Fruit fly (Drosophila melanogaster) whole organism, adult: Measurements from ENCODE around the gene raskol.

Source experiments
- CG11617 ChIP-seq: fragments of 200-800 bp; sonication (Bioruptor generic); optimal IDR thresholded peaks from 2 replicates; lab custom pipeline; 2017; ENCODE audit warnings: mild to moderate bottlenecking, missing biosample characterization, missing genetic modification reagents, missing genetic modification characterization
- CG12768 ChIP-seq: fragments of 200-800 bp; sonication (Bioruptor generic); optimal IDR thresholded peaks from 2 replicates; lab custom pipeline; 2017; ENCODE audit warnings: missing biosample characterization, missing genetic modification characterization, mild to moderate bottlenecking, moderate library complexity, missing genetic modification reagents
- CG14711 ChIP-seq: fragments of 200-800 bp; sonication (Bioruptor generic); optimal IDR thresholded peaks from 2 replicates; lab custom pipeline; 2018; ENCODE audit warnings: missing biosample characterization, mild to moderate bottlenecking, missing genetic modification characterization, moderate library complexity
- CG1620 ChIP-seq: fragments of 200-800 bp; sonication (Bioruptor generic); optimal IDR thresholded peaks from 2 replicates; lab custom pipeline; 2016; ENCODE audit warnings: missing biosample characterization, missing genetic modification characterization
- CG33017 ChIP-seq: fragments of 200-800 bp; sonication (Bioruptor generic); optimal IDR thresholded peaks from 2 replicates; lab custom pipeline; 2018; ENCODE audit warnings: missing biosample characterization, mild to moderate bottlenecking, missing genetic modification characterization, moderate library complexity
- CG5204 ChIP-seq: fragments of 200-800 bp; sonication (Bioruptor generic); optimal IDR thresholded peaks from 2 replicates; lab custom pipeline; 2016; ENCODE audit warnings: missing biosample characterization, missing genetic modification characterization
- CG7045 ChIP-seq: fragments of 200-800 bp; sonication (Bioruptor generic); optimal IDR thresholded peaks from 2 replicates; lab custom pipeline; 2017; ENCODE audit warnings: missing biosample characterization, mild to moderate bottlenecking, missing genetic modification characterization
- CG7101 ChIP-seq: fragments of 200-800 bp; sonication (Bioruptor generic); optimal IDR thresholded peaks from 2 replicates; lab custom pipeline; 2018; ENCODE audit warnings: missing biosample characterization, mild to moderate bottlenecking, missing genetic modification characterization, moderate library complexity
- Clk ChIP-seq: fragments of 200-800 bp; sonication (Bioruptor generic); optimal IDR thresholded peaks from 2 replicates; lab custom pipeline; 2017; ENCODE audit warnings: missing biosample characterization, missing genetic modification characterization
- Crg-1 ChIP-seq: fragments of 200-800 bp; sonication (Bioruptor generic); optimal IDR thresholded peaks from 2 replicates; lab custom pipeline; 2016; ENCODE audit warnings: missing biosample characterization, missing genetic modification characterization
- Hr96 ChIP-seq: fragments of 200-800 bp; sonication (Bioruptor generic); optimal IDR thresholded peaks from 2 replicates; lab custom pipeline; 2016; ENCODE audit warnings: missing biosample characterization, missing genetic modification characterization
- Mnt ChIP-seq: fragments of 200-800 bp; sonication (Bioruptor generic); optimal IDR thresholded peaks from 2 replicates; lab custom pipeline; 2016; ENCODE audit warnings: missing biosample characterization, mild to moderate bottlenecking, missing genetic modification characterization
- bab1 ChIP-seq: fragments of 200-800 bp; sonication (Bioruptor generic); optimal IDR thresholded peaks from 3 replicates; lab custom pipeline; 2019; ENCODE audit warnings: missing biosample characterization, mild to moderate bottlenecking, missing genetic modification characterization, moderate library complexity
- cic ChIP-seq: fragments of 200-800 bp; sonication (Bioruptor generic); optimal IDR thresholded peaks from 2 replicates; lab custom pipeline; 2017; ENCODE audit warnings: missing biosample characterization, mild to moderate bottlenecking, missing genetic modification characterization, moderate library complexity
- cnc ChIP-seq, 2 experiments: fragments of >200 bp; optimal IDR thresholded peaks; 2 replicates each; lab custom pipeline; 2017
- kay ChIP-seq: fragments of 200-800 bp; sonication (Bioruptor generic); peaks from one replicate; lab custom pipeline; 2016; ENCODE audit warnings: missing biosample characterization, missing genetic modification characterization, borderline replicate concordance
- ovo ChIP-seq: fragments of 200-800 bp; sonication (Bioruptor generic); optimal IDR thresholded peaks from 2 replicates; lab custom pipeline; 2016; ENCODE audit warnings: missing biosample characterization, missing genetic modification characterization
- pad ChIP-seq: fragments of 200-800 bp; sonication (Bioruptor generic); optimal IDR thresholded peaks from 3 replicates; lab custom pipeline; 2017; ENCODE audit warnings: missing biosample characterization, missing genetic modification characterization, mild to moderate bottlenecking, moderate library complexity, missing genetic modification reagents
- tj ChIP-seq: fragments of 200-800 bp; sonication (Bioruptor generic); optimal IDR thresholded peaks from 3 replicates; lab custom pipeline; 2017; ENCODE audit warnings: missing biosample characterization, mild to moderate bottlenecking, missing genetic modification characterization, moderate library complexity
- toe ChIP-seq: fragments of 200-800 bp; sonication (Bioruptor generic); optimal IDR thresholded peaks from 2 replicates; lab custom pipeline; 2016; ENCODE audit warnings: missing biosample characterization, missing genetic modification characterization

The raskol gene

dm6 chrX:17724288-17724914, 14.5 kb downstream of the raskol start:
- TF ChIP-seq CG33017 (tag; lab: Kevin White, UChicago), result no peak
- no peak for TF ChIP-seq kay
- no peak for TF ChIP-seq Hr96 (GFP tag; lab: Kevin White, UChicago)
- TF ChIP-seq cic (GFP tag; lab: Kevin White, UChicago), result no peak
- TF ChIP-seq Crg-1, result no peak
- no peak for TF ChIP-seq CG7101 (tag; lab: Kevin White, UChicago)
- TF ChIP-seq CG11617 (GFP tag; lab: Kevin White, UChicago), result no peak
- no peak for TF ChIP-seq Clk (GFP tag; lab: Kevin White, UChicago)
- no peak for TF ChIP-seq bab1 (GFP tag; lab: Kevin White, UChicago)
- no peak for TF ChIP-seq CG12768 (GFP tag; lab: Kevin White, UChicago)
- TF ChIP-seq cnc (optimal IDR thresholded peaks at IDR 0.05; lab: Kevin White, UChicago), result no peak
- TF ChIP-seq CG14711 (tag; lab: Kevin White, UChicago), result no peak
- TF ChIP-seq pad (GFP tag; lab: Kevin White, UChicago), result no peak
- no peak for TF ChIP-seq ovo
- TF ChIP-seq tj (GFP tag; lab: Kevin White, UChicago), result no peak
- no peak for TF ChIP-seq toe
- TF ChIP-seq CG7045, result no peak
- no peak for TF ChIP-seq CG5204 (GFP tag; lab: Kevin White, UChicago)
- no peak for TF ChIP-seq CG1620

dm6 chrX:17725937-17726489, 16.1 kb downstream of the raskol start:
- TF ChIP-seq cic (GFP tag; lab: Kevin White, UChicago), result no peak
- TF ChIP-seq ovo, result no peak
- TF ChIP-seq Clk (GFP tag; lab: Kevin White, UChicago), result no peak
- no peak for TF ChIP-seq toe
- no peak for TF ChIP-seq CG33017 (tag; lab: Kevin White, UChicago)
- TF ChIP-seq cnc (optimal IDR thresholded peaks at IDR 0.05; lab: Kevin White, UChicago), result no peak
- TF ChIP-seq CG1620, result no peak
- TF ChIP-seq CG11617 (GFP tag; lab: Kevin White, UChicago), result no peak
- no peak for TF ChIP-seq Mnt (GFP tag; lab: Kevin White, UChicago)
- TF ChIP-seq CG7045, result no peak
- no peak for TF ChIP-seq CG12768 (GFP tag; lab: Kevin White, UChicago)
- TF ChIP-seq kay, result no peak
- TF ChIP-seq tj (GFP tag; lab: Kevin White, UChicago), result no peak
- TF ChIP-seq CG5204 (GFP tag; lab: Kevin White, UChicago), result no peak
- TF ChIP-seq Crg-1, result no peak

dm6 chrX:17726551-17727180, 16.7 kb downstream of the raskol start:
- TF ChIP-seq toe (no peak), CG5204 (GFP tag; lab: Kevin White, UChicago) (peak; percentile 6), CG12768 (GFP tag; lab: Kevin White, UChicago) (no peak), CG11617 (GFP tag; lab: Kevin White, UChicago) (peak; percentile 49), CG7045 (peak; percentile 27), Hr96 (GFP tag; lab: Kevin White, UChicago) (peak; percentile 58), CG7101 (tag; lab: Kevin White, UChicago) (peak; percentile 64), tj (GFP tag; lab: Kevin White, UChicago) (no peak), CG33017 (tag; lab: Kevin White, UChicago) (peak; percentile 52), Clk (GFP tag; lab: Kevin White, UChicago) (no peak), pad (GFP tag; lab: Kevin White, UChicago) (peak; percentile 13), ovo (no peak), Crg-1 (no peak), CG1620 (no peak), cnc (optimal IDR thresholded peaks at IDR 0.05; lab: Kevin White, UChicago) (no peak), cic (GFP tag; lab: Kevin White, UChicago) (no peak), Mnt (GFP tag; lab: Kevin White, UChicago) (no peak), CG14711 (tag; lab: Kevin White, UChicago) (peak; percentile 74), kay (no peak), bab1 (GFP tag; lab: Kevin White, UChicago) (no peak)

dm6 chrX:17728338-17728737, 18.4 kb downstream of the raskol start:
- no peak for TF ChIP-seq bab1 (GFP tag; lab: Kevin White, UChicago)
- no peak for TF ChIP-seq toe
- TF ChIP-seq tj (GFP tag; lab: Kevin White, UChicago), result no peak
- no peak for TF ChIP-seq Crg-1
- TF ChIP-seq CG7045, result no peak
- TF ChIP-seq CG11617 (GFP tag; lab: Kevin White, UChicago), result no peak
- TF ChIP-seq CG33017 (tag; lab: Kevin White, UChicago), result no peak
- no peak for TF ChIP-seq CG7101 (tag; lab: Kevin White, UChicago)
- TF ChIP-seq CG12768 (GFP tag; lab: Kevin White, UChicago), result no peak
- TF ChIP-seq pad (GFP tag; lab: Kevin White, UChicago), result no peak
- TF ChIP-seq kay, result no peak
- no peak for TF ChIP-seq Clk (GFP tag; lab: Kevin White, UChicago)

- TF ChIP-seq cnc (optimal IDR thresholded peaks at IDR 0.05; lab: Kevin White, UChicago) (no peak), Mnt (GFP tag; lab: Kevin White, UChicago) (no peak), Clk (GFP tag; lab: Kevin White, UChicago) (no peak), tj (GFP tag; lab: Kevin White, UChicago) (peak; percentile 11), Hr96 (GFP tag; lab: Kevin White, UChicago) (no peak), pad (GFP tag; lab: Kevin White, UChicago) (no peak), CG12768 (GFP tag; lab: Kevin White, UChicago) (no peak), Crg-1 (no peak), bab1 (GFP tag; lab: Kevin White, UChicago) (no peak), kay (peak; percentile 36), ovo (no peak), CG14711 (tag; lab: Kevin White, UChicago) (no peak), CG5204 (GFP tag; lab: Kevin White, UChicago) (no peak), CG11617 (GFP tag; lab: Kevin White, UChicago) (no peak), CG7045 (no peak), toe (no peak)
Measured at dm6 chrX:17732076-17732475, 22.1 kb downstream of the raskol start.
